Worm (Caenorhabditis elegans): Measurements from ENCODE around the gene sre-6.

- TF ChIP-seq lin-11 (tag; optimal IDR thresholded peaks at IDR 0.05) (no peak), unc-55 (GFP tag; optimal IDR thresholded peaks at IDR 0.05) (no peak), T23F11.4 (GFP tag; optimal IDR thresholded peaks at IDR 0.05) (no peak), ceh-14 (tag; optimal IDR thresholded peaks at IDR 0.05) (no peak), pha-4 (tag; optimal IDR thresholded peaks at IDR 0.05) (no peak), ama-1 (optimal IDR thresholded peaks at IDR 0.05) (no peak), C08G9.2 (tag; optimal IDR thresholded peaks at IDR 0.05) (no peak), nhr-11 (tag; optimal IDR thresholded peaks at IDR 0.05) (no peak), unc-86 (tag; optimal IDR thresholded peaks at IDR 0.05) (no peak), fax-1 (tag; optimal IDR thresholded peaks at IDR 0.05) (no peak), zip-5 (tag; optimal IDR thresholded peaks at IDR 0.05) (no peak), nfya-1 (tag; optimal IDR thresholded peaks at IDR 0.05) (no peak)
Observed at ce11 chrV:10760839-10761238, 1.8 kb downstream of the sre-6 start.
